Worm (Caenorhabditis elegans) whole organism, early embryonic: ENCODE measurements around the gene aex-3.

Experiments used
- B0310.2 ChIP-seq: sonication (generic microtip); optimal IDR thresholded peaks from 2 replicates; lab custom pipeline; 2016; ENCODE audit warnings: mild to moderate bottlenecking, missing genetic modification characterization, missing compliant biosample characterization
- F13C5.2 ChIP-seq: sonication (generic microtip); optimal IDR thresholded peaks from 2 replicates; lab custom pipeline; 2017; ENCODE audit warnings: mild to moderate bottlenecking, missing genetic modification characterization, inconsistent platforms, missing compliant biosample characterization
- aly-1 ChIP-seq: sonication (generic microtip); optimal IDR thresholded peaks from 2 replicates; lab custom pipeline; 2016; ENCODE audit warnings: missing genetic modification characterization, missing compliant biosample characterization
- ama-1 ChIP-seq: fragments of 150-350 bp; optimal IDR thresholded peaks from 2 replicates; lab custom pipeline; 2014
- ceh-13 ChIP-seq: fragments of 200-800 bp; sonication (Bioruptor generic); optimal IDR thresholded peaks from 2 replicates; lab custom pipeline; 2018; ENCODE audit warnings: mild to moderate bottlenecking, missing genetic modification characterization, missing compliant biosample characterization
- ceh-36 ChIP-seq: sonication (generic microtip); optimal IDR thresholded peaks from 2 replicates; lab custom pipeline; 2016; ENCODE audit warnings: missing genetic modification characterization, inconsistent platforms, missing compliant biosample characterization
- ets-7 ChIP-seq: sonication (generic microtip); optimal IDR thresholded peaks from 2 replicates; lab custom pipeline; 2016; ENCODE audit warnings: missing genotype, missing genetic modification characterization, missing compliant biosample characterization
- flt-1 ChIP-seq: fragments of 200-800 bp; sonication (Bioruptor generic); IDR thresholded peaks from 2 replicates; pipeline ENCODE4 v1.3.6; 2022; ENCODE audit warnings: missing genetic modification characterization, missing compliant biosample characterization
- hmbx-1 ChIP-seq: sonication (generic microtip); optimal IDR thresholded peaks from 2 replicates; lab custom pipeline; 2016; ENCODE audit warnings: mild to moderate bottlenecking, missing genetic modification characterization, missing compliant biosample characterization
- hmg-4 ChIP-seq: fragments of 200-800 bp; sonication (Bioruptor generic); optimal IDR thresholded peaks from 2 replicates; lab custom pipeline; 2018; ENCODE audit warnings: mild to moderate bottlenecking, missing genetic modification characterization, missing compliant biosample characterization
- hnd-1 ChIP-seq: sonication (generic microtip); optimal IDR thresholded peaks from 2 replicates; lab custom pipeline; 2016; ENCODE audit warnings: missing genetic modification characterization, missing compliant biosample characterization
- pes-1 ChIP-seq: fragments of 200-800 bp; sonication (Bioruptor generic); IDR thresholded peaks from 2 replicates; pipeline ENCODE4 v1.3.6; 2022; ENCODE audit warnings: missing genetic modification reagents, missing genetic modification characterization, missing compliant biosample characterization
- scrt-1 ChIP-seq: fragments of 200-800 bp; sonication (Bioruptor generic); IDR thresholded peaks from 2 replicates; pipeline ENCODE4 v1.3.6; 2022; ENCODE audit warnings: missing genetic modification characterization, missing compliant biosample characterization
- sea-1 ChIP-seq: fragments of 200-800 bp; sonication (Bioruptor generic); conservative IDR thresholded peaks from 2 replicates; pipeline ENCODE4 v1.3.6; 2022; ENCODE audit warnings: missing genetic modification characterization, missing compliant biosample characterization
- tbx-11 ChIP-seq: fragments of 200-800 bp; sonication (Bioruptor generic); IDR thresholded peaks from 2 replicates; pipeline ENCODE4 v1.3.6; 2022; ENCODE audit warnings: missing genetic modification characterization, missing compliant biosample characterization
- tbx-37 ChIP-seq: fragments of 200-800 bp; sonication (Bioruptor generic); conservative IDR thresholded peaks from 2 replicates; pipeline ENCODE4 v1.3.6; 2022; ENCODE audit warnings: missing genetic modification reagents, missing genetic modification characterization, missing compliant biosample characterization
- tra-4 ChIP-seq: sonication (generic microtip); optimal IDR thresholded peaks from 2 replicates; lab custom pipeline; 2017; ENCODE audit warnings: missing genetic modification characterization, missing compliant biosample characterization

Gene aex-3

ce11 chrX:759634-760033 lies at the start of gene aex-3:
Gene aex-3 (minus strand): TSS chrX:759734.
- no peak for TF ChIP-seq ceh-36 (tag; lab: Kevin White, UChicago)
- TF ChIP-seq tra-4 (tag; lab: Kevin White, UChicago): no peak
- no peak for TF ChIP-seq ama-1 (lab: Kevin White, UChicago)
- TF ChIP-seq tbx-37: no peak
- TF ChIP-seq tbx-11 (GFP tag; lab: Robert Waterston, UW): no peak
- TF ChIP-seq aly-1 (tag; lab: Kevin White, UChicago): no peak

DNA sequence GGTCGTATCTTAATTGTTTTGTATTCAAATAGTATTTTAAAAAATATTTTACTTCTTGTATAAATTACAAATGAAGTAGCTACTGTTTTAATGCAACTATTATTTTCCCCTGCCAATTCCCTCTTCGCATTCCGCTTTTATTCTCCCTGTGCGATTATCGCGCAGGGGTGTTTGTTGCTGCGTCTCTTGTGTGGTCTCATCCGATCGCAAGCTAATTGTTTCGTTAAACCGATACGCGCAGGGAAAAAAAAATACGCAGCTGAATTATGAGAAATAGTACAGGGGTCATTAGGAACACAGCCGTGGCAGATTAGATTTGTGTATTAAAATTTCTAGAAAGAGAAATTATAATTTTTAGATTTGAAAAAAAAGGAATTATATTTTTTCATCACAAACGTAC lies 47.0 kb upstream of the aex-3 start:
- TF ChIP-seq flt-1 (GFP tag; lab: Robert Waterston, UW) (peak; percentile 63), pes-1 (GFP tag; lab: Robert Waterston, UW) (peak; percentile 78), B0310.2 (tag; lab: Kevin White, UChicago) (no peak), ama-1 (lab: Kevin White, UChicago) (no peak), ets-7 (tag; lab: Kevin White, UChicago) (no peak), hnd-1 (tag; lab: Kevin White, UChicago) (no peak), sea-1 (peak; percentile 72; the same call in 1 of the 2 replicates), tra-4 (tag; lab: Kevin White, UChicago) (no peak), ceh-13 (GFP tag; lab: Kevin White, UChicago) (peak; percentile 52), hmg-4 (GFP tag; lab: Kevin White, UChicago) (no peak), scrt-1 (GFP tag; lab: Robert Waterston, UW) (peak; percentile 75), F13C5.2 (tag; lab: Kevin White, UChicago) (peak; percentile 99), tbx-11 (GFP tag; lab: Robert Waterston, UW) (peak; percentile 70; the same call in 1 of the 2 replicates), aly-1 (tag; lab: Kevin White, UChicago) (peak; percentile 29), tbx-37 (no peak; the same call in 1 of the 2 replicates), ceh-36 (tag; lab: Kevin White, UChicago) (no peak), hmbx-1 (tag; lab: Kevin White, UChicago) (no peak)

ce11 chrX:802478-802877 lies 42.9 kb upstream of the aex-3 start, which contains the start of gene gtr-1:
Gene gtr-1 (plus strand): TSS chrX:802778.
- TF ChIP-seq tra-4 (tag; lab: Kevin White, UChicago) (no peak), hnd-1 (tag; lab: Kevin White, UChicago) (no peak), ets-7 (tag; lab: Kevin White, UChicago) (no peak), F13C5.2 (tag; lab: Kevin White, UChicago) (no peak), scrt-1 (GFP tag; lab: Robert Waterston, UW) (no peak), ama-1 (lab: Kevin White, UChicago) (no peak), flt-1 (GFP tag; lab: Robert Waterston, UW) (no peak), pes-1 (GFP tag; lab: Robert Waterston, UW) (no peak), sea-1 (no peak), B0310.2 (tag; lab: Kevin White, UChicago) (no peak), tbx-37 (no peak), aly-1 (tag; lab: Kevin White, UChicago) (no peak), hmbx-1 (tag; lab: Kevin White, UChicago) (no peak), ceh-13 (GFP tag; lab: Kevin White, UChicago) (no peak), hmg-4 (GFP tag; lab: Kevin White, UChicago) (no peak), tbx-11 (GFP tag; lab: Robert Waterston, UW) (no peak), ceh-36 (tag; lab: Kevin White, UChicago) (no peak)

DNA sequence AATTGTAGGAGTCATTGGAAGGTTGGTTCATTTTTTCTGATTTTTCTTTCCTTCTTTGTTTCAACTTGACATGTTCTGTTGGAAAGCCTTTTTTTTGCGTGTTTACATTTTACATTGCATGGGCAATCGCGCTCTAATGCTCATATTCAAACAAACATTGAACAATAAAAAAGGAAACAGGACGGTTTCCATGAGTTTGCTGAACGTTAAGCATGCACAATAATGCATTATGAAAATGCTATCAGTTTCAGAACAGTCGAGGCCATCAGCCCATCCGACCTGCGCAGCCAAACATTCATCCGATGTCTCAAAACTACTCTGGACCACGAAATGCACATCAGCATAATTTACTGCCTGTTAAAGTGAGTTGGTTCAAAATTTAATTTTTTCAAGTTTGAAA lies 31.1 kb upstream of the aex-3 start:
- TF ChIP-seq hmbx-1 (tag; lab: Kevin White, UChicago) (no peak), hmg-4 (GFP tag; lab: Kevin White, UChicago) (no peak), tbx-11 (GFP tag; lab: Robert Waterston, UW) (no peak), flt-1 (GFP tag; lab: Robert Waterston, UW) (no peak), tra-4 (tag; lab: Kevin White, UChicago) (no peak)

DNA sequence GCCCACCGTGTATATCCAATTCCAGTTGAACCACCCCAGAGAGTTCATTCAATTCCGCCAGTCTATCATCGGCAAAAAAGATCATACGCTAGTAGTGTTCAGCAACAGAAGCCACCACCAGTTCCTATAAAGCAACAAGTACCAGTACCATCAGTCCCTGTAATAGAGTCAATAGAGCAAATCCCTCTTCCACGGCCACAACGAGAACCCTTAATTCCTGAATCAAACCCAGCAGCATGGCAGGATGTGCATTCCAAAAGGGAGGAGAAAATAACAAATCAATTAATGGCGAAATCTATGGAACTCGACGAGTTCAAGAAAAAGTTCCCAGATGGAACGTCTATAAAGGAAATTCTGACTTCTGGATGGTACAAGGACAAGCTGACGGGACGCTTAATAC lies 30.3 kb upstream of the aex-3 start:
- TF ChIP-seq hmg-4 (GFP tag; lab: Kevin White, UChicago) (no peak), ceh-13 (GFP tag; lab: Kevin White, UChicago) (no peak), flt-1 (GFP tag; lab: Robert Waterston, UW) (no peak), hnd-1 (tag; lab: Kevin White, UChicago) (no peak), F13C5.2 (tag; lab: Kevin White, UChicago) (no peak), tbx-11 (GFP tag; lab: Robert Waterston, UW) (no peak), aly-1 (tag; lab: Kevin White, UChicago) (no peak), sea-1 (no peak), ama-1 (lab: Kevin White, UChicago) (no peak), hmbx-1 (tag; lab: Kevin White, UChicago) (no peak), B0310.2 (tag; lab: Kevin White, UChicago) (no peak), tra-4 (tag; lab: Kevin White, UChicago) (no peak), scrt-1 (GFP tag; lab: Robert Waterston, UW) (no peak), tbx-37 (no peak), ets-7 (tag; lab: Kevin White, UChicago) (no peak), pes-1 (GFP tag; lab: Robert Waterston, UW) (no peak)

DNA sequence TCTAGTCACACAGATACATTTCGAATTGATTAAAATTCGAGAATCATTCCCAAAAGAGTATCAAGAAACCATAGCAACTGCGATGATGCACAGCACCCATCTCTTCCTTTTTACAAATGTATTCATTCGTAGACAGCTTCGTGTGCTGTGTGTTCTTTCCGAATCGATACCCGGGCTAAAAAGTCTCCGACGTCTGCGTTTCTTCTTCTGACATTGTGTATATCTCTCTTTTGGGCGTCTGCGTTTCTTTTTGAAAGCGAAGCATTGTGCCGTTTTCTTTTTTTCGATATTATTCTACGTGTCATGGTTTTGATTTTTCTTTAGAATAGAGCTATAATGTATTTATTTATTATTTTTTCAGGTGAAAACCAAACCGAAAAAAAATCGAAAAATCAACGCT lies 28.5 kb upstream of the aex-3 start, which contains the start of gene attf-5:
Gene attf-5 (plus strand): TSS at position 362 of the 400 bp plus-strand sequence.
- TF ChIP-seq aly-1 (tag; lab: Kevin White, UChicago) (no peak), hnd-1 (tag; lab: Kevin White, UChicago) (no peak)

DNA sequence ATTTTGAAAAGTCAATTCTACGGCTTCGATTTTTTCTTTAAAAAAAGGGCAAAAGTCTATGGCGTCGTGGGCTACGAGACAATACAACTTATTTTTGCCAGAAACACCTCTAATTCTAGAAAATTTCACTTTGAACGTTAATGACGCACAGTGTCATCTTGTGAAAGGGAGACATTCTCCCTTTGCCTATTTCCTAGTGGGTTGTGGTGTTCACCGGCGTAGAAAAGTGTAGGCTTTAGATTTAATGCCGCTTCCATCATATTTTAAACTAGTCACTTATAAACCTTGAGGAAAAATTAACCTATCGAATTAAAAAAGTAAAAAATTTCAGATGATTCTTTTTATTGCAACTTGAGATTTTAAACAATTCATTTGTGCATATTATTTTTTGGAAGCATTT lies 25.8 kb upstream of the aex-3 start:
- TF ChIP-seq F13C5.2 (tag; lab: Kevin White, UChicago) (no peak), flt-1 (GFP tag; lab: Robert Waterston, UW) (no peak), pes-1 (GFP tag; lab: Robert Waterston, UW) (no peak), B0310.2 (tag; lab: Kevin White, UChicago) (no peak), tra-4 (tag; lab: Kevin White, UChicago) (no peak), ama-1 (lab: Kevin White, UChicago) (no peak), scrt-1 (GFP tag; lab: Robert Waterston, UW) (no peak), ceh-13 (GFP tag; lab: Kevin White, UChicago) (no peak), hmg-4 (GFP tag; lab: Kevin White, UChicago) (no peak)
